Worm (Caenorhabditis elegans) whole organism, midembryonic: Measurements from ENCODE around the gene C14A6.8.

ENCODE experiments used
- T22C8.4 ChIP-seq: fragments of 200-800 bp; sonication (Bioruptor generic); IDR thresholded peaks from 2 replicates; pipeline ENCODE4 v1.3.6; 2022; ENCODE audit warnings: missing genetic modification characterization, missing compliant biosample characterization
- cog-1 ChIP-seq: sonication (generic microtip); optimal IDR thresholded peaks from 2 replicates; lab custom pipeline; 2016; ENCODE audit warnings: missing genetic modification characterization, missing compliant biosample characterization
- flt-1 ChIP-seq: fragments of 200-800 bp; sonication (Bioruptor generic); IDR thresholded peaks from 2 replicates; pipeline ENCODE4 v1.3.6; 2022; ENCODE audit warnings: missing genetic modification characterization, missing compliant biosample characterization
- klf-2 ChIP-seq: fragments of 200-800 bp; sonication (Bioruptor generic); conservative IDR thresholded peaks from 2 replicates; pipeline ENCODE4 v1.3.6; 2022; ENCODE audit warnings: missing genetic modification reagents, missing genetic modification characterization, missing compliant biosample characterization
- med-1 ChIP-seq: sonication (generic microtip); optimal IDR thresholded peaks from 2 replicates; lab custom pipeline; 2017; ENCODE audit warnings: missing genetic modification characterization, mild to moderate bottlenecking, missing compliant biosample characterization, antibody characterized with exemption, missing genetic modification reagents; ENCODE audit not compliant: insufficient read depth
- ref-1 ChIP-seq: fragments of 200-800 bp; sonication (Bioruptor generic); conservative IDR thresholded peaks from 2 replicates; pipeline ENCODE4 v1.3.6; 2022; ENCODE audit warnings: missing genetic modification reagents, missing genetic modification characterization, missing compliant biosample characterization
- tab-1 ChIP-seq: fragments of 200-800 bp; sonication (Bioruptor generic); IDR thresholded peaks from 2 replicates; pipeline ENCODE4 v1.3.6; 2022; ENCODE audit warnings: missing genetic modification characterization, missing compliant biosample characterization
- ztf-23 ChIP-seq: fragments of 200-800 bp; sonication (Bioruptor generic); IDR thresholded peaks from 2 replicates; pipeline ENCODE4 v1.3.6; 2022; ENCODE audit warnings: missing genetic modification reagents, missing genetic modification characterization, missing compliant biosample characterization
- ztf-29 ChIP-seq: fragments of 200-800 bp; sonication (Bioruptor generic); IDR thresholded peaks from 2 replicates; pipeline ENCODE4 v1.3.6; 2022; ENCODE audit warnings: missing genetic modification reagents, missing genetic modification characterization, missing compliant biosample characterization

Gene C14A6.8

ce11 chrV:18158172-18158571 is 13.3 kb downstream of the C14A6.8 start:
- no peak for TF ChIP-seq T22C8.4 (GFP tag; lab: Robert Waterston, UW)
- no peak for TF ChIP-seq flt-1 (GFP tag; lab: Robert Waterston, UW)
- no peak for TF ChIP-seq ref-1 (GFP tag; lab: Robert Waterston, UW)
- no peak for TF ChIP-seq klf-2 (GFP tag; lab: Robert Waterston, UW)

ce11 chrV:18157707-18158106 is 13.8 kb downstream of the C14A6.8 start, which contains the start of gene clec-48:
Gene clec-48 (plus strand): TSS chrV:18158026.
- no peak for TF ChIP-seq ztf-29 (GFP tag; lab: Robert Waterston, UW)
- TF ChIP-seq med-1 (GFP tag; lab: Kevin White, UChicago): no peak
- TF ChIP-seq tab-1 (GFP tag; lab: Robert Waterston, UW): no peak
- no peak for TF ChIP-seq ref-1 (GFP tag; lab: Robert Waterston, UW)
- no peak for TF ChIP-seq ztf-23 (GFP tag; lab: Robert Waterston, UW)
- no peak for TF ChIP-seq T22C8.4 (GFP tag; lab: Robert Waterston, UW)
- no peak for TF ChIP-seq cog-1 (tag; lab: Kevin White, UChicago)
- TF ChIP-seq flt-1 (GFP tag; lab: Robert Waterston, UW): no peak
- TF ChIP-seq klf-2 (GFP tag; lab: Robert Waterston, UW): no peak

ce11 chrV:18146077-18146476 is 25.4 kb downstream of the C14A6.8 start, which contains the start of gene C14A6.3:
Gene C14A6.3 (plus strand): TSS chrV:18146377.
- TF ChIP-seq ztf-29 (GFP tag; lab: Robert Waterston, UW) (no peak), ztf-23 (GFP tag; lab: Robert Waterston, UW) (no peak), cog-1 (tag; lab: Kevin White, UChicago) (no peak), klf-2 (GFP tag; lab: Robert Waterston, UW) (no peak), tab-1 (GFP tag; lab: Robert Waterston, UW) (no peak), ref-1 (GFP tag; lab: Robert Waterston, UW) (no peak), flt-1 (GFP tag; lab: Robert Waterston, UW) (no peak), T22C8.4 (GFP tag; lab: Robert Waterston, UW) (no peak), med-1 (GFP tag; lab: Kevin White, UChicago) (no peak)

ce11 chrV:18144442-18144841 is 27.0 kb downstream of the C14A6.8 start:
- no peak for TF ChIP-seq med-1 (GFP tag; lab: Kevin White, UChicago)
- TF ChIP-seq cog-1 (tag; lab: Kevin White, UChicago): no peak
- no peak for TF ChIP-seq T22C8.4 (GFP tag; lab: Robert Waterston, UW)
- no peak for TF ChIP-seq ref-1 (GFP tag; lab: Robert Waterston, UW)
- no peak for TF ChIP-seq tab-1 (GFP tag; lab: Robert Waterston, UW)
- no peak for TF ChIP-seq ztf-29 (GFP tag; lab: Robert Waterston, UW)

ce11 chrV:18143445-18143844 is 28.0 kb downstream of the C14A6.8 start, which contains the start of gene Y37H2A.14:
Gene Y37H2A.14 (plus strand): TSS chrV:18143745.
- TF ChIP-seq ztf-23 (GFP tag; lab: Robert Waterston, UW) (no peak), T22C8.4 (GFP tag; lab: Robert Waterston, UW) (no peak), ref-1 (GFP tag; lab: Robert Waterston, UW) (no peak), cog-1 (tag; lab: Kevin White, UChicago) (no peak), tab-1 (GFP tag; lab: Robert Waterston, UW) (no peak), med-1 (GFP tag; lab: Kevin White, UChicago) (no peak), klf-2 (GFP tag; lab: Robert Waterston, UW) (no peak), flt-1 (GFP tag; lab: Robert Waterston, UW) (no peak), ztf-29 (GFP tag; lab: Robert Waterston, UW) (no peak)

- TF ChIP-seq flt-1 (GFP tag; lab: Robert Waterston, UW) (no peak), cog-1 (tag; lab: Kevin White, UChicago) (no peak), tab-1 (GFP tag; lab: Robert Waterston, UW) (no peak), ref-1 (GFP tag; lab: Robert Waterston, UW) (no peak), ztf-29 (GFP tag; lab: Robert Waterston, UW) (no peak), klf-2 (GFP tag; lab: Robert Waterston, UW) (no peak), T22C8.4 (GFP tag; lab: Robert Waterston, UW) (no peak), ztf-23 (GFP tag; lab: Robert Waterston, UW) (no peak), med-1 (GFP tag; lab: Kevin White, UChicago) (no peak)
These were observed 28.9 kb downstream of the C14A6.8 start, which contains the start of gene Y37H2A.13 for ce11 chrV:18142549-18142948. Gene Y37H2A.13 (plus strand): TSS chrV:18142849.

ce11 chrV:18141161-18141560 is 30.3 kb downstream of the C14A6.8 start, which contains the start of gene Y37H2A.11:
Gene Y37H2A.11 (plus strand): TSS chrV:18141461.
- TF ChIP-seq tab-1 (GFP tag; lab: Robert Waterston, UW) (no peak), cog-1 (tag; lab: Kevin White, UChicago) (no peak), med-1 (GFP tag; lab: Kevin White, UChicago) (no peak), klf-2 (GFP tag; lab: Robert Waterston, UW) (no peak), ztf-29 (GFP tag; lab: Robert Waterston, UW) (no peak), ztf-23 (GFP tag; lab: Robert Waterston, UW) (no peak), T22C8.4 (GFP tag; lab: Robert Waterston, UW) (no peak), ref-1 (GFP tag; lab: Robert Waterston, UW) (no peak), flt-1 (GFP tag; lab: Robert Waterston, UW) (no peak)

- no peak for TF ChIP-seq cog-1 (tag; lab: Kevin White, UChicago)
- no peak for TF ChIP-seq ztf-23 (GFP tag; lab: Robert Waterston, UW)
- no peak for TF ChIP-seq med-1 (GFP tag; lab: Kevin White, UChicago)
- TF ChIP-seq ref-1 (GFP tag; lab: Robert Waterston, UW): no peak
- no peak for TF ChIP-seq klf-2 (GFP tag; lab: Robert Waterston, UW)
- no peak for TF ChIP-seq tab-1 (GFP tag; lab: Robert Waterston, UW)
- no peak for TF ChIP-seq T22C8.4 (GFP tag; lab: Robert Waterston, UW)
- TF ChIP-seq ztf-29 (GFP tag; lab: Robert Waterston, UW): no peak
These were observed 32.8 kb downstream of the C14A6.8 start, which contains the start of gene Y37H2A.10 for ce11 chrV:18138695-18139094. Gene Y37H2A.10 (plus strand): TSS chrV:18138995.

ce11 chrV:18137679-18138078 is 33.8 kb downstream of the C14A6.8 start:
- TF ChIP-seq ztf-23 (GFP tag; lab: Robert Waterston, UW) (no peak), klf-2 (GFP tag; lab: Robert Waterston, UW) (no peak), cog-1 (tag; lab: Kevin White, UChicago) (no peak), T22C8.4 (GFP tag; lab: Robert Waterston, UW) (no peak), tab-1 (GFP tag; lab: Robert Waterston, UW) (no peak), ztf-29 (GFP tag; lab: Robert Waterston, UW) (no peak), ref-1 (GFP tag; lab: Robert Waterston, UW) (no peak), med-1 (GFP tag; lab: Kevin White, UChicago) (no peak), flt-1 (GFP tag; lab: Robert Waterston, UW) (no peak)
